Fruit fly (Drosophila melanogaster): ENCODE results near the gene CG12991.

The CG12991 gene

DNA sequence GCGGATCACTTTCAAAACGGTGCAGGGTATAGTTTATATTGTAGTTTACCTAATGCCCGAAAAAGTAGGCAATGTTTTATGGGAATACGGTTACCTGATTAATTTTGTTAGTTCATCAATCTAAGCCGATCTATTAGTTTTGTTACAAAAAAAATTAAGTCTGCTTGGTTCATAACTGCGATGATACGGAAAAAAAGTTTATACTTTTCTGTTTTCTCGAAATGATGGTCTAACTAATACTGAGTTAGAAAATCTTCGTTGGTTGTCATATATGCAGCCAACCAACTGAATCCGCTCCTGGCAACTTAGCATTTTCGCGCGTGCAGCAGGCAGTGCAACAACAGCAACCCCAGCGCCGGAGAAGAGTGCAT lies 17.7 kb upstream of the CG12991 start (continued):
- TF ChIP-seq sv (GFP tag; optimal IDR thresholded peaks at IDR 0.05) (no peak), OdsH (GFP tag; optimal IDR thresholded peaks at IDR 0.05) (peak; percentile 88)

DNA sequence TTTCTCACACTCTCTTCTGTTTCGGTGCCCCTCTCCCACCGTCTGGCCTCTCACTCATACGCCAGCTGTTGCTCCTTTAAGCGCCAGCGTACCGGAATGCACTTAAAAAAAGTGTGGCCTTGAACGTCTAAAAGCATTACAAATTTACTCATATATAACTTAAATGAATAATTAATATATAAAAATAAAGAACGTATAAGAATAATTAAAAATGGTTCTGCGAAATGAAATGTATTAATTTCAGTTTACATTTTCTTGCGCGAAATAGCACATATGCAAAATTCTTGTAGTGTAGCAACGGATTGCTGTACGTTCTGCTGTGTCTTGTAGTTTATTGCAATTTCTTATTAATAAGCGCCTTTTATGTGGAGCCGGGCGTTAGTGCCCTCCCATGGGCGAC lies 17.1 kb upstream of the CG12991 start:
- TF ChIP-seq OdsH (GFP tag; optimal IDR thresholded peaks at IDR 0.05) (peak; percentile 32), rgr (GFP tag; optimal IDR thresholded peaks at IDR 0.05) (peak; percentile 45), h (GFP tag; optimal IDR thresholded peaks at IDR 0.05) (peak; percentile 44), Sp1 (GFP tag; optimal IDR thresholded peaks at IDR 0.05) (peak; percentile 74), dl (GFP tag; optimal IDR thresholded peaks at IDR 0.05; ENCODE audit: insufficient read depth in 1 of 2, partially characterized antibody in 2 of 2) (no peak), Dif (GFP tag; optimal IDR thresholded peaks at IDR 0.05; ENCODE audit: partially characterized antibody) (no peak), fru (GFP tag; optimal IDR thresholded peaks at IDR 0.05) (peak; percentile 32), psq (GFP tag; optimal IDR thresholded peaks at IDR 0.05) (peak; percentile 51), HLH106 (tag; optimal IDR thresholded peaks at IDR 0.05) (peak; percentile 66), CG32264 (GFP tag; optimal IDR thresholded peaks at IDR 0.05) (no peak), sv (GFP tag; optimal IDR thresholded peaks at IDR 0.05) (no peak), dmrt93B (GFP tag; optimal IDR thresholded peaks at IDR 0.05) (peak; percentile 26), sage (GFP tag; optimal IDR thresholded peaks at IDR 0.05) (peak; percentile 35), CrebA (GFP tag; optimal IDR thresholded peaks at IDR 0.05; ENCODE audit: borderline replicate concordance) (peak; percentile 14), Rel (GFP tag; optimal IDR thresholded peaks at IDR 0.05) (peak; percentile 37), Rel (tag; optimal IDR thresholded peaks at IDR 0.05) (no peak), pan (optimal IDR thresholded peaks at IDR 0.05) (no peak), foxo (GFP tag; optimal IDR thresholded peaks at IDR 0.05) (peak in 1 of 2 experiments; percentile 60), brk (GFP tag; optimal IDR thresholded peaks at IDR 0.05) (peak; percentile 51)

DNA sequence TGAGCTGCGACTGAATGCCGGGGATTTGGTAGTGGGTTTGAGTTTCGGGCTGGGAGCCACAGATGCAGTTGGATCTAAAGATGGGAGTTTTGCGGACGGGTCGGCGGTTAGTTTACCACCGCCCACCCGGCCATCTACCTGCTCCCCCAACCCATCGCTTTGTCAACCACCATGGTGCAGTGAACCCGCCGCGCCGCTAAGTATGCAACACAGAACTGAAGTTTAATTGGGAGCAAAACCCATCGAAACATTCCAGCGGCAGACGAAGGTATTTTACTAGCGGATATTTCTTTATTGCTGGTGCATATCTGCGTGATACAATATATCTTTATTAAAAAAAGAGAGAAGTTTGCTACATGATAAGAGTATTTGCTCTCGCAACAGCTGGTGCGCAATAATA lies 13.5 kb upstream of the CG12991 start:
- no peak for TF ChIP-seq Abd-B (GFP tag; optimal IDR thresholded peaks at IDR 0.05)
- no peak for TF ChIP-seq Mio (GFP tag; optimal IDR thresholded peaks at IDR 0.05)
- TF ChIP-seq Hr83 (GFP tag; optimal IDR thresholded peaks at IDR 0.05; ENCODE audit: poor library complexity, severe bottlenecking), result no peak
- no peak for TF ChIP-seq sv (GFP tag; optimal IDR thresholded peaks at IDR 0.05)
- no peak for TF ChIP-seq woc (GFP tag; optimal IDR thresholded peaks at IDR 0.05)

DNA sequence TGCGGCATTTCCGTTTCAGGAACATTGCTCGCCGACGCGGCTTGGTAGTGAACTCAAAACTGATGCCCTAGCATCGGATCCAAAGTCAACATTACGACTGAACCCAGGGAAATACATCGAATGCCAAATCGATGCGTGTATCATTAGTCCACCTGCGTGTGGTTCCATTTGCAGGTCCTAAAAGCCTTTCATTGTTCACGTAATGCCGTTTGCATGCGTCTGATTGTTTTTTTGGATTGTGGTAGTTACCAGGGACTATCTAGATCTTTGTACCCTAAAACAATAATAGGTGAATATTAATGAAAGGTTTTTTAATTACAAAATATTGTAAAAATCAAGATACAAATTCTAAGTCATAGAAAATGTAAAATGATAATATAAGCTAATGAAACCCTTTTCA lies 10.5 kb upstream of the CG12991 start, which contains the start of gene ppk23:
ppk23 (minus strand) TSS at position 101 of the 400 bp plus-strand sequence.
- TF ChIP-seq Rel (GFP tag; optimal IDR thresholded peaks at IDR 0.05) (no peak), Rel (tag; optimal IDR thresholded peaks at IDR 0.05) (no peak), brk (GFP tag; optimal IDR thresholded peaks at IDR 0.05) (no peak), ey (GFP tag; optimal IDR thresholded peaks at IDR 0.05) (no peak), psq (GFP tag; optimal IDR thresholded peaks at IDR 0.05) (no peak), Abd-B (GFP tag; optimal IDR thresholded peaks at IDR 0.05) (no peak), HLH106 (tag; optimal IDR thresholded peaks at IDR 0.05) (no peak), CG9705 (GFP tag; optimal IDR thresholded peaks at IDR 0.05) (no peak), Hr83 (GFP tag; optimal IDR thresholded peaks at IDR 0.05; ENCODE audit: poor library complexity, severe bottlenecking) (no peak), dl (GFP tag; optimal IDR thresholded peaks at IDR 0.05; ENCODE audit: insufficient read depth in 1 of 2, partially characterized antibody in 2 of 2) (no peak), pan (optimal IDR thresholded peaks at IDR 0.05) (no peak), Hnf4 (GFP tag; optimal IDR thresholded peaks at IDR 0.05) (no peak), fru (GFP tag; optimal IDR thresholded peaks at IDR 0.05) (no peak), Dif (GFP tag; optimal IDR thresholded peaks at IDR 0.05; ENCODE audit: partially characterized antibody) (no peak)

DNA sequence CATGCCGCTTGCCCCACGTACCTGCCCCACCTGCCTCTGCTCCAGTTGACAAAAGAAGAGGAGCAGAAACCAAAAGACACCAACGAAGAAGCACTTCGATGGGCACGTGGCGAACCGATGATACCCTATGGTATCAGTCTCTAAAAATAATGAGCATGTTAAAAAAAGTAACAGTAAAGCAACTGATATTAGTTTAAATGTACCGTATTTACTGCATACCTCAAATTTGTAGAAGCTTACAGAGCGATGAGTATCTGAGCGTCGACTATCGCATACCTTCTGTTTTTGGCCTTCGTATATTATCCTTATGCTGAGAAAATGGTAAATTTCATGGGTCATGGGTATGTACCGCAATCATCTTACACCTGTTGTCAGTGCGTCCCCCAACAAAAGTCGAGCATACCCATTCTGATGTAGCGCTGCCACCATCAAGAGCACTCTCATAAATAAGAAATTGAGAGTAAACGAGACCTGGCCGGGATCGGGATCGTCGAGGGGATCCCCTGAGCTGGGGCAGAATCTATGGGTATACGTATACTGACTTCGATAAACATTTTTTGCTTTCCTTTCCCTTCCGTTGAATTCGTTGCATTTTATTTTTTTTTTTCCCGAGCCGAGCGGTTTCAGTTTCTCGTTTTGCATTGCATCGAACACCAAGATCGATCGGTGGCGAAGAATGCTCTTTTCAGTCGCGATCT lies 8.6 kb upstream of the CG12991 start:
- TF ChIP-seq HLH106 (tag; optimal IDR thresholded peaks at IDR 0.05), result peak; percentile 22
- TF ChIP-seq psq (GFP tag; optimal IDR thresholded peaks at IDR 0.05), result peak; percentile 78
- no peak for TF ChIP-seq sage (GFP tag; optimal IDR thresholded peaks at IDR 0.05)
- TF ChIP-seq br (GFP tag; optimal IDR thresholded peaks at IDR 0.05), result peak; percentile 71
- TF ChIP-seq ey (GFP tag; optimal IDR thresholded peaks at IDR 0.05), result peak; percentile 73
- peak; percentile 90 for TF ChIP-seq woc (GFP tag; optimal IDR thresholded peaks at IDR 0.05)
- TF ChIP-seq rgr (GFP tag; optimal IDR thresholded peaks at IDR 0.05), result peak; percentile 51
- TF ChIP-seq Sp1 (GFP tag; optimal IDR thresholded peaks at IDR 0.05), result peak; percentile 57
- TF ChIP-seq usp (GFP tag; optimal IDR thresholded peaks at IDR 0.05), result no peak
- TF ChIP-seq dmrt93B (GFP tag; optimal IDR thresholded peaks at IDR 0.05), result peak; percentile 43
- no peak for TF ChIP-seq Jra (GFP tag; optimal IDR thresholded peaks at IDR 0.05)
- peak; percentile 10 for TF ChIP-seq Hnf4 (GFP tag; optimal IDR thresholded peaks at IDR 0.05)
- peak; percentile 60 for TF ChIP-seq h (GFP tag; optimal IDR thresholded peaks at IDR 0.05)
- TF ChIP-seq Hr83 (GFP tag; optimal IDR thresholded peaks at IDR 0.05; ENCODE audit: poor library complexity, severe bottlenecking), result no peak
- peak in 1 of 2 experiments; percentile 71 for TF ChIP-seq foxo (GFP tag; optimal IDR thresholded peaks at IDR 0.05)
- no peak for TF ChIP-seq CG9705 (GFP tag; optimal IDR thresholded peaks at IDR 0.05)
- no peak for TF ChIP-seq sv (GFP tag; optimal IDR thresholded peaks at IDR 0.05)
- TF ChIP-seq pan (optimal IDR thresholded peaks at IDR 0.05), result peak; percentile 27
- no peak for TF ChIP-seq Rel (GFP tag; optimal IDR thresholded peaks at IDR 0.05)
- TF ChIP-seq Rel (tag; optimal IDR thresholded peaks at IDR 0.05), result peak; percentile 81
- TF ChIP-seq fru (GFP tag; optimal IDR thresholded peaks at IDR 0.05), result peak; percentile 79
- peak; percentile 62 for TF ChIP-seq OdsH (GFP tag; optimal IDR thresholded peaks at IDR 0.05)
- no peak for TF ChIP-seq CG32264 (GFP tag; optimal IDR thresholded peaks at IDR 0.05)

All from whole organism, wandering third instar larva.